Worm (Caenorhabditis elegans): ENCODE results near the gene hlh-3.

The hlh-3 gene

ce11 chrII:9113759-9114158, 27.4 kb downstream of the hlh-3 start:
- TF ChIP-seq zag-1 (tag; optimal IDR thresholded peaks at IDR 0.05) (no peak), nhr-23 (tag; optimal IDR thresholded peaks at IDR 0.05) (peak; percentile 67), eor-1 (tag; optimal IDR thresholded peaks at IDR 0.05) (no peak), lin-39 (tag; optimal IDR thresholded peaks at IDR 0.05) (no peak), elt-1 (tag; optimal IDR thresholded peaks at IDR 0.05) (no peak), ZK546.5 (tag; optimal IDR thresholded peaks at IDR 0.05) (no peak), mml-1 (tag; optimal IDR thresholded peaks at IDR 0.05) (no peak), ceh-9 (tag; optimal IDR thresholded peaks at IDR 0.05) (no peak), ceh-16 (tag; optimal IDR thresholded peaks at IDR 0.05) (no peak), nhr-67 (tag; optimal IDR thresholded peaks at IDR 0.05) (no peak), aly-2 (tag; optimal IDR thresholded peaks at IDR 0.05) (no peak), nhr-76 (tag; optimal IDR thresholded peaks at IDR 0.05) (no peak), nhr-77 (tag; optimal IDR thresholded peaks at IDR 0.05) (no peak), mdl-1 (tag; optimal IDR thresholded peaks at IDR 0.05) (peak; percentile 25), ama-1 (optimal IDR thresholded peaks at IDR 0.05) (no peak), elt-3 (tag; optimal IDR thresholded peaks at IDR 0.05) (peak in 1 of 3 experiments; percentile 6), ztf-11 (tag; optimal IDR thresholded peaks at IDR 0.05) (no peak), ztf-4 (tag; optimal IDR thresholded peaks at IDR 0.05) (no peak), nhr-237 (tag; optimal IDR thresholded peaks at IDR 0.05) (no peak), ceh-82 (tag; optimal IDR thresholded peaks at IDR 0.05) (no peak), nhr-11 (tag; optimal IDR thresholded peaks at IDR 0.05) (no peak), snpc-4 (tag; optimal IDR thresholded peaks at IDR 0.05) (no peak), fkh-10 (GFP tag; optimal IDR thresholded peaks at IDR 0.05) (no peak), jun-1 (tag; optimal IDR thresholded peaks at IDR 0.05) (no peak), fkh-2 (tag; optimal IDR thresholded peaks at IDR 0.05) (no peak), nhr-28 (tag; optimal IDR thresholded peaks at IDR 0.05) (no peak), nhr-12 (tag; optimal IDR thresholded peaks at IDR 0.05) (no peak), pha-4 (tag; optimal IDR thresholded peaks at IDR 0.05) (peak; percentile 50), elt-2 (tag; optimal IDR thresholded peaks at IDR 0.05) (peak; percentile 69), egl-5 (tag; optimal IDR thresholded peaks at IDR 0.05) (no peak), R02D3.7 (tag; optimal IDR thresholded peaks at IDR 0.05) (no peak), lsy-12 (tag; optimal IDR thresholded peaks at IDR 0.05) (peak; percentile 29), sea-2 (GFP tag; optimal IDR thresholded peaks at IDR 0.05) (no peak), egl-27 (tag; optimal IDR thresholded peaks at IDR 0.05) (no peak), unc-62 (GFP tag; optimal IDR thresholded peaks at IDR 0.05) (no peak), lin-15B (tag; optimal IDR thresholded peaks at IDR 0.05) (no peak), nfya-1 (tag; optimal IDR thresholded peaks at IDR 0.05; ENCODE audit: insufficient read depth) (peak; percentile 41), nhr-25 (tag; optimal IDR thresholded peaks at IDR 0.05) (peak; percentile 62), nhr-43 (tag; optimal IDR thresholded peaks at IDR 0.05; ENCODE audit: poor library complexity, severe bottlenecking) (peak; percentile 76), hmg-11 (tag; optimal IDR thresholded peaks at IDR 0.05) (peak; percentile 21)

DNA sequence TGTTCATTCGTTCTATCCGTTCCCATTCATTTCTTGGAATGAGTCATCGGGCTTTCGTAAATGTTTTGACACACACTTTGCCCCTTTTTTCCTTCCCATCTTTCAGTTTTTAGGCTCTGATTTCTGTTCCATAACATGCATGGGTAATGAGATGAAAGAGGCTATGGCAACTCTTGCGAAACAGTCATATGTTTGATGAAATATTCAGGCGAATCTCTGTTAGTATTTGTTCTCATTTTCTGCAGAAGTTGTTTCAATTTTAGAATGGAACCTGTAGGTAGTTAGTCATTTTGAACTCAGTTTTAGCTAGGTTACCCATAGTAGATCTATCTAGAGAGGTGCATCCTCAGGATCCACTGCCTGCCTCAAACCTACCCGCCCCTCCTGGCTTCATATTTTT, 28.6 kb downstream of the hlh-3 start:
- no peak for TF ChIP-seq daf-12 (tag; optimal IDR thresholded peaks at IDR 0.05)
- TF ChIP-seq nhr-12 (tag; optimal IDR thresholded peaks at IDR 0.05): no peak
- TF ChIP-seq R02D3.7 (tag; optimal IDR thresholded peaks at IDR 0.05): no peak
- TF ChIP-seq nfya-1 (tag; optimal IDR thresholded peaks at IDR 0.05; ENCODE audit: insufficient read depth): no peak
- no peak for TF ChIP-seq fkh-10 (GFP tag; optimal IDR thresholded peaks at IDR 0.05)
- TF ChIP-seq ama-1 (optimal IDR thresholded peaks at IDR 0.05): no peak
- TF ChIP-seq fkh-2 (tag; optimal IDR thresholded peaks at IDR 0.05): no peak
- TF ChIP-seq egl-27 (tag; optimal IDR thresholded peaks at IDR 0.05): no peak
- no peak for TF ChIP-seq nhr-67 (tag; optimal IDR thresholded peaks at IDR 0.05)
- TF ChIP-seq nhr-25 (tag; optimal IDR thresholded peaks at IDR 0.05): no peak
- TF ChIP-seq nhr-237 (tag; optimal IDR thresholded peaks at IDR 0.05): no peak

DNA sequence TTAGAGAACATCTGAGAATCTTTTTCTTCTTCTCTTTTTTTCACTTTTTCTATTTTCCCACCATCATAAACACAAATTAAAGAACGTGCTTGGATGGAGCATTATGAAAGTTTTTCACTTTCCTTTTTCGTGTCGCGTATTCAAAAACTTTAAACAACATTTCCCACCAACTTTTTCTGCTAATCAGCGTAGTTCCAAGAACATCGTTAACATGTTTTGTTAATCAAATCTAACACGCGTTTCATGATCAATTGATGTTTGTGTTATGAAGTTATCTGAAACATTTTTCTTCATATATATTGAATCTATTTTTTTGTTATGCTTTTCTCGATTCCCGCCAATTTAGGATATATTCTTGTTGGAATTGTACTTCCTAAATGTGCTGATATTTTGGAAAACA, 29.2 kb downstream of the hlh-3 start:
- TF ChIP-seq skn-1 (tag; optimal IDR thresholded peaks at IDR 0.05) (no peak), pha-4 (tag; optimal IDR thresholded peaks at IDR 0.05) (no peak), nhr-11 (tag; optimal IDR thresholded peaks at IDR 0.05) (peak; percentile 67), unc-62 (GFP tag; optimal IDR thresholded peaks at IDR 0.05) (no peak)
